Fruit fly (Drosophila melanogaster): Measurements from ENCODE around the gene RpS13.

The RpS13 gene

DNA sequence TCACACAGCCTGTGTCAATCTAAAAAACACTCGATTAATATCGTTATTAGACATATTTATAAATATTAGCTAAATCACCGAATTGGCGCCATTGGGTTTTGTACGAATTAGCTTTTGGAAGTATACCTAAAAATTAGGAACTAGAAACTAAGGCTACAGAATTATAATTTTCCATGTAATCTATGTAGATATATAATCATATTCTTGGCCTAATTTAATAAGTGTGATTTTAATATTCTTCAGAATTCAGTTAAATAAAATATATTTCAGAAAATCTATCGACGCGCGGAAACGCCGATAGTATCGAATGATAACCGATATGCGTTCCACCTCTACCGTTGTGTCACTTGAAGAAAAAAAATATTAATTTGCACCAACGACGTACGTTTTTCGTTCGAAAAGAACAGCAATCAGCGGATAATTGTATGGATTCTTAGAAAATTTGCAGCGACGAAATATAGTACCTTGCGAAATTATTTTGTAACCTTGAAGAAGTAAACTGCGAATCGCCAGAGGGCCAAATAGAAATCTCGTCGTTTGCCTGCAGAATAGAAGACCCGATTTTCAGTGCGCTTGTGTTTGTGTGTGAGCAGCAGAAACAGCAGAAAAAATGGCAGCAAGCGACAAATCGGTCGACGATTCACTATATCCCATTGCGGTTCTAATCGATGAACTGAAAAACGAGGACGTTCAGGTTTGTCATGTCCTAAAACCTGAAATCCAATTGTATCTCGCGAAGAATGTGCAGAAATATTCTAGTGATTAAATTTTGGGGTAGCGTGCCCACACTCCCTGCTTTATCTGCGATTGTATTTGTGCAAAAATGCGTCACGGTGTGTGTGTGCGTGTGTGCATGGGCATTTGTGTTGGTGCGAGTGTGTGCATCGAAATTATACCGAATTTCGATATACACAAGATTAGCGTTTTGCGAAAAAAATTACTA lies 1.5 kb upstream of the RpS13 start, which contains the start of gene Pp2A-29B (continued):
- TF ChIP-seq CG17328 (GFP tag; IDR thresholded peaks at IDR 0.05) (no peak), bsh (GFP tag; optimal IDR thresholded peaks at IDR 0.05) (no peak), otp (GFP tag; IDR thresholded peaks at IDR 0.05) (no peak), Atf3 (GFP tag; optimal IDR thresholded peaks at IDR 0.05) (peak; percentile 0), Sox100B (GFP tag; optimal IDR thresholded peaks at IDR 0.05) (peak; percentile 21), CG8478 (optimal IDR thresholded peaks at IDR 0.05) (peak; percentile 84), Lhr (GFP tag; optimal IDR thresholded peaks at IDR 0.05) (peak; percentile 44), nerfin-1 (tag; optimal IDR thresholded peaks at IDR 0.05) (peak; percentile 100), dmrt11E (tag; optimal IDR thresholded peaks at IDR 0.05) (peak; percentile 46), CG2116 (GFP tag; optimal IDR thresholded peaks at IDR 0.05) (peak; percentile 91), CG13624 (GFP tag; optimal IDR thresholded peaks at IDR 0.05) (no peak), CG9817 (tag; optimal IDR thresholded peaks at IDR 0.05) (peak; percentile 17), Rx (GFP tag; IDR thresholded peaks at IDR 0.05) (no peak), MBD-R2 (GFP tag; IDR thresholded peaks at IDR 0.05) (0 out of 2 replicates have a peak, but pooled peaks have one; percentile 7), E2f2 (GFP tag; IDR thresholded peaks at IDR 0.05) (peak; percentile 88), CG6272 (GFP tag; IDR thresholded peaks at IDR 0.05) (peak; percentile 38; the same call in 1 of the 2 replicates), CG6254 (GFP tag; optimal IDR thresholded peaks at IDR 0.05) (no peak), MESR4 (GFP tag; optimal IDR thresholded peaks at IDR 0.05) (peak; percentile 87), CG18476 (GFP tag; optimal IDR thresholded peaks at IDR 0.05) (peak; percentile 15), row (GFP tag; IDR thresholded peaks at IDR 0.05) (peak; percentile 85), Hr3 (GFP tag; optimal IDR thresholded peaks at IDR 0.05) (peak; percentile 51), pzg (GFP tag; optimal IDR thresholded peaks at IDR 0.05) (peak; percentile 64), bigmax (GFP tag; optimal IDR thresholded peaks at IDR 0.05) (no peak), ftz-f1 (GFP tag; optimal IDR thresholded peaks at IDR 0.05) (no peak), dan (GFP tag; IDR thresholded peaks at IDR 0.05) (no peak), CG18011 (GFP tag; optimal IDR thresholded peaks at IDR 0.05) (peak; percentile 97), Asciz (GFP tag; optimal IDR thresholded peaks at IDR 0.05) (no peak), CG3847 (GFP tag; IDR thresholded peaks at IDR 0.05) (peak; percentile 51; the same call in 1 of the 2 replicates), CG3995 (GFP tag; optimal IDR thresholded peaks at IDR 0.05) (peak; percentile 96), zfh2 (GFP tag; optimal IDR thresholded peaks at IDR 0.05) (peak; percentile 29), Sry-δ (GFP tag; optimal IDR thresholded peaks at IDR 0.05) (peak; percentile 92), NfI (GFP tag; optimal IDR thresholded peaks at IDR 0.05) (peak; percentile 15), cwo (GFP tag; optimal IDR thresholded peaks at IDR 0.05) (no peak), CG6689 (GFP tag; IDR thresholded peaks at IDR 0.05) (no peak), Hand (GFP tag; optimal IDR thresholded peaks at IDR 0.05) (peak; percentile 34), odd (GFP tag; optimal IDR thresholded peaks at IDR 0.05) (no peak), CG13775 (GFP tag; optimal IDR thresholded peaks at IDR 0.05) (peak; percentile 40), tna (GFP tag; IDR thresholded peaks at IDR 0.05; ENCODE audit: partially characterized antibody) (peak; percentile 95), insv (GFP tag; optimal IDR thresholded peaks at IDR 0.05) (peak in 1 of 2 experiments; percentile 25), Tbp (GFP tag; optimal IDR thresholded peaks at IDR 0.05) (no peak), C15 (GFP tag; IDR thresholded peaks at IDR 0.05) (no peak), CG4282 (GFP tag; optimal IDR thresholded peaks at IDR 0.05) (no peak), CG7963 (GFP tag; IDR thresholded peaks at IDR 0.05; ENCODE audit: partially characterized antibody) (peak; percentile 95), mld (GFP tag; IDR thresholded peaks at IDR 0.05; ENCODE audit: partially characterized antibody) (peak; percentile 94), CG15696 (tag; optimal IDR thresholded peaks at IDR 0.05) (peak; percentile 35), CG6791 (GFP tag; IDR thresholded peaks at IDR 0.05; ENCODE audit: partially characterized antibody) (peak; percentile 98), unc-4 (GFP tag; IDR thresholded peaks at IDR 0.05; ENCODE audit: partially characterized antibody) (peak; percentile 98), tgo (GFP tag; IDR thresholded peaks at IDR 0.05) (no peak)

Measured in whole organism, embryonic.